Fruit fly (Drosophila melanogaster) whole organism, embryonic: ENCODE results near the gene Gr61a.
A peak's percentile ranks its signal among the peaks of the same experiment; 100 is the strongest.

Experiments used
- Ada2b ChIP-seq: fragments of 200-800 bp; sonication (Bioruptor generic); IDR thresholded peaks from 2 replicates; pipeline ENCODE4 v1.3.6; 2022; ENCODE audit warnings: missing biosample characterization, missing genetic modification characterization
- BtbVII ChIP-seq: fragments of 200-800 bp; sonication (Bioruptor generic); optimal IDR thresholded peaks from 3 replicates; lab custom pipeline; 2017; ENCODE audit warnings: missing biosample characterization, mild to moderate bottlenecking, missing genetic modification characterization
- CG10321 ChIP-seq: fragments of 200-800 bp; sonication (Bioruptor generic); IDR thresholded peaks from 2 replicates; pipeline ENCODE4 v1.3.6; 2022; ENCODE audit warnings: missing biosample characterization, missing genetic modification characterization
- CG10654 ChIP-seq: fragments of 200-800 bp; sonication (Bioruptor generic); optimal IDR thresholded peaks from 2 replicates; lab custom pipeline; 2016; ENCODE audit warnings: missing biosample characterization, missing genetic modification characterization
- CG11560 ChIP-seq: fragments of 200-800 bp; sonication (Bioruptor generic); IDR thresholded peaks from 3 replicates; pipeline ENCODE4 v1.3.6; 2022; ENCODE audit warnings: missing biosample characterization, missing genetic modification characterization
- CG12219 ChIP-seq: fragments of 200-800 bp; sonication (Bioruptor generic); optimal IDR thresholded peaks from 3 replicates; lab custom pipeline; 2018; ENCODE audit warnings: missing biosample characterization, mild to moderate bottlenecking, missing genetic modification characterization
- CG13123 ChIP-seq: fragments of 200-800 bp; sonication (Bioruptor generic); optimal IDR thresholded peaks from 2 replicates; lab custom pipeline; 2016; ENCODE audit warnings: missing biosample characterization, missing genetic modification characterization
- CG13775 ChIP-seq: fragments of 200-800 bp; sonication (Bioruptor generic); optimal IDR thresholded peaks from 3 replicates; lab custom pipeline; 2017; ENCODE audit warnings: missing biosample characterization, mild to moderate bottlenecking, missing genetic modification characterization
- CG17568 ChIP-seq: fragments of 200-800 bp; sonication (Bioruptor generic); optimal IDR thresholded peaks from 2 replicates; lab custom pipeline; 2018; ENCODE audit warnings: missing biosample characterization, mild to moderate bottlenecking, missing genetic modification characterization, moderate library complexity
- CG4707 ChIP-seq: fragments of 200-800 bp; sonication (Bioruptor generic); optimal IDR thresholded peaks from 2 replicates; lab custom pipeline; 2018; ENCODE audit warnings: missing biosample characterization, mild to moderate bottlenecking, missing genetic modification characterization, moderate library complexity
- CG6765 ChIP-seq: fragments of 200-800 bp; sonication (Bioruptor generic); optimal IDR thresholded peaks from 3 replicates; lab custom pipeline; 2017; ENCODE audit warnings: missing biosample characterization, mild to moderate bottlenecking, missing genetic modification characterization
- CG8359 ChIP-seq: fragments of 200-800 bp; sonication (Bioruptor generic); optimal IDR thresholded peaks from 2 replicates; lab custom pipeline; 2017; ENCODE audit warnings: missing biosample characterization, mild to moderate bottlenecking, missing genetic modification characterization, borderline replicate concordance
- CG8478 ChIP-seq: fragments of >200 bp; optimal IDR thresholded peaks from 2 replicates; lab custom pipeline; 2018
- CG8944 ChIP-seq: fragments of 200-800 bp; sonication (Bioruptor generic); optimal IDR thresholded peaks from 3 replicates; lab custom pipeline; 2016; ENCODE audit warnings: missing biosample characterization, missing genetic modification characterization
- Eip74EF ChIP-seq, 2 experiments: fragments of 200-800 bp in 1 of 2; fragments of >200 bp in 1 of 2; sonication (Bioruptor generic) in 1 of 2; optimal IDR thresholded peaks; 2 replicates each; lab custom pipeline; 2017 to 2019; ENCODE audit warnings: missing biosample characterization in 2 of 2, missing genetic modification characterization in 2 of 2, mild to moderate bottlenecking in 1 of 2, moderate library complexity in 1 of 2
- H2.0 ChIP-seq: fragments of 200-800 bp; sonication (Bioruptor generic); IDR thresholded peaks from 2 replicates; pipeline ENCODE4 v1.3.6; 2022; ENCODE audit warnings: missing biosample characterization, missing genetic modification characterization
- HmgD ChIP-seq: fragments of 200-800 bp; sonication (Bioruptor generic); optimal IDR thresholded peaks from 3 replicates; lab custom pipeline; 2016; ENCODE audit warnings: missing biosample characterization, missing genetic modification characterization
- Myb ChIP-seq: fragments of 200-800 bp; sonication (Bioruptor generic); optimal IDR thresholded peaks from 2 replicates; lab custom pipeline; 2016; ENCODE audit warnings: missing biosample characterization, missing genetic modification characterization
- Nf-YA ChIP-seq: fragments of 200-800 bp; sonication (Bioruptor generic); IDR thresholded peaks from 2 replicates; pipeline ENCODE4 v1.3.6; 2022; ENCODE audit warnings: missing biosample characterization, missing genetic modification characterization
- Scr ChIP-seq: fragments of 200-800 bp; sonication (Bioruptor generic); IDR thresholded peaks from 2 replicates; pipeline ENCODE4 v1.3.6; 2022; ENCODE audit warnings: missing biosample characterization, missing genetic modification characterization; ENCODE audit not compliant: partially characterized antibody
- Xrp1 ChIP-seq: fragments of 200-800 bp; sonication (Bioruptor generic); IDR thresholded peaks from 2 replicates; pipeline ENCODE4 v1.3.6; 2022; ENCODE audit warnings: missing biosample characterization, missing genetic modification characterization
- al ChIP-seq: fragments of 200-800 bp; sonication (Bioruptor generic); IDR thresholded peaks from 2 replicates; pipeline ENCODE4 v1.3.6; 2022; ENCODE audit warnings: missing biosample characterization, missing genetic modification characterization
- ash1 ChIP-seq: fragments of 200-800 bp; sonication (Bioruptor generic); optimal IDR thresholded peaks from 2 replicates; lab custom pipeline; 2018; ENCODE audit warnings: missing biosample characterization, mild to moderate bottlenecking, missing genetic modification characterization
- btn ChIP-seq: fragments of 200-800 bp; sonication (Bioruptor generic); optimal IDR thresholded peaks from 2 replicates; lab custom pipeline; 2016; ENCODE audit warnings: missing biosample characterization, missing genetic modification characterization
- caup ChIP-seq: fragments of 200-800 bp; sonication (Bioruptor generic); optimal IDR thresholded peaks from 3 replicates; lab custom pipeline; 2017; ENCODE audit warnings: missing biosample characterization, mild to moderate bottlenecking, missing genetic modification characterization, moderate library complexity; ENCODE audit not compliant: severe bottlenecking
- chm ChIP-seq: fragments of 200-800 bp; sonication (Bioruptor generic); IDR thresholded peaks from 2 replicates; pipeline ENCODE4 v1.3.6; 2022; ENCODE audit warnings: missing biosample characterization, missing genetic modification characterization
- ci ChIP-seq: fragments of 200-800 bp; sonication (Bioruptor generic); IDR thresholded peaks from 3 replicates; pipeline ENCODE4 v1.3.6; 2022; ENCODE audit warnings: missing biosample characterization, missing genetic modification characterization
- corto ChIP-seq: fragments of 200-800 bp; sonication (Bioruptor generic); optimal IDR thresholded peaks from 2 replicates; lab custom pipeline; 2016; ENCODE audit warnings: missing biosample characterization, mild to moderate bottlenecking, missing genetic modification characterization, moderate library complexity
- danr ChIP-seq: fragments of 200-800 bp; sonication (Bioruptor generic); IDR thresholded peaks from 2 replicates; pipeline ENCODE4 v1.3.6; 2022; ENCODE audit warnings: missing biosample characterization, missing genetic modification characterization
- dm ChIP-seq: fragments of 200-800 bp; sonication (Bioruptor generic); optimal IDR thresholded peaks from 3 replicates; lab custom pipeline; 2016; ENCODE audit warnings: missing biosample characterization, missing genetic modification characterization
- fd102C ChIP-seq: fragments of 200-800 bp; sonication (Bioruptor generic); optimal IDR thresholded peaks from 2 replicates; lab custom pipeline; 2018; ENCODE audit warnings: missing biosample characterization, mild to moderate bottlenecking, missing genetic modification characterization, moderate library complexity
- fd64A ChIP-seq: fragments of 200-800 bp; sonication (Bioruptor generic); optimal IDR thresholded peaks from 3 replicates; lab custom pipeline; 2018; ENCODE audit warnings: missing biosample characterization, mild to moderate bottlenecking, missing genetic modification characterization
- fru ChIP-seq: fragments of >200 bp; optimal IDR thresholded peaks from 2 replicates; lab custom pipeline; 2017
- gcm2 ChIP-seq: fragments of 200-800 bp; sonication (Bioruptor generic); optimal IDR thresholded peaks from 2 replicates; lab custom pipeline; 2016; ENCODE audit warnings: missing biosample characterization, missing genetic modification characterization
- gt ChIP-seq: fragments of 200-800 bp; sonication (Bioruptor generic); IDR thresholded peaks from 2 replicates; pipeline ENCODE4 v1.3.6; 2022; ENCODE audit warnings: missing biosample characterization, missing genetic modification characterization
- ham ChIP-seq: fragments of 200-800 bp; sonication (Bioruptor generic); IDR thresholded peaks from 2 replicates; pipeline ENCODE4 v1.3.6; 2022; ENCODE audit warnings: missing biosample characterization, missing genetic modification characterization
- inv ChIP-seq: fragments of 200-800 bp; sonication (Bioruptor generic); IDR thresholded peaks from 2 replicates; pipeline ENCODE4 v1.3.6; 2022; ENCODE audit warnings: missing biosample characterization, missing genetic modification characterization; ENCODE audit not compliant: partially characterized antibody
- jing ChIP-seq: fragments of 200-800 bp; sonication (Bioruptor generic); optimal IDR thresholded peaks from 2 replicates; lab custom pipeline; 2018; ENCODE audit warnings: missing biosample characterization, mild to moderate bottlenecking, missing genetic modification characterization
- klu ChIP-seq: fragments of 200-800 bp; sonication (Bioruptor generic); IDR thresholded peaks from 2 replicates; pipeline ENCODE4 v1.3.6; 2022; ENCODE audit warnings: missing biosample characterization, missing genetic modification characterization
- nerfin-2 ChIP-seq: fragments of 200-800 bp; sonication (Bioruptor generic); IDR thresholded peaks from 2 replicates; pipeline ENCODE4 v1.3.6; 2022; ENCODE audit warnings: missing biosample characterization, missing genetic modification characterization; ENCODE audit not compliant: partially characterized antibody
- nmo ChIP-seq: fragments of 200-800 bp; sonication (Bioruptor generic); optimal IDR thresholded peaks from 2 replicates; lab custom pipeline; 2018; ENCODE audit warnings: missing biosample characterization, mild to moderate bottlenecking, missing genetic modification characterization, moderate library complexity
- nom ChIP-seq: fragments of 200-800 bp; sonication (Bioruptor generic); optimal IDR thresholded peaks from 2 replicates; lab custom pipeline; 2017; ENCODE audit warnings: missing biosample characterization, missing genetic modification characterization, mild to moderate bottlenecking, moderate library complexity, missing genetic modification reagents
- pan ChIP-seq, 4 experiments: fragments of >200 bp in 3 of 4; fragments of 200-800 bp in 1 of 4; sonication (Bioruptor generic) in 1 of 4; optimal IDR thresholded peaks in 3 of 4; IDR thresholded peaks in 1 of 4; 2 replicates each; pipeline versions ENCODE4 v1.3.6 to Lab custom; 2017 to 2022; ENCODE audit warnings: missing biosample characterization in 2 of 4, missing genetic modification characterization in 2 of 4, mixed read lengths in 1 of 4
- stc ChIP-seq: fragments of 200-800 bp; sonication (Bioruptor generic); IDR thresholded peaks from 2 replicates; pipeline ENCODE4 v1.3.6; 2022; ENCODE audit warnings: missing biosample characterization, missing genetic modification characterization
- tll ChIP-seq, 2 experiments: fragments of 200-800 bp in 1 of 2; fragments of >200 bp in 1 of 2; sonication (Bioruptor generic) in 1 of 2; optimal IDR thresholded peaks; 2 replicates each; lab custom pipeline; 2017 to 2019; ENCODE audit warnings: missing biosample characterization in 2 of 2, missing genetic modification characterization in 2 of 2, mild to moderate bottlenecking in 1 of 2, moderate library complexity in 1 of 2
- trh ChIP-seq: fragments of 200-800 bp; sonication (Bioruptor generic); optimal IDR thresholded peaks from 2 replicates; lab custom pipeline; 2016; ENCODE audit warnings: missing biosample characterization, missing genetic modification characterization
- tup ChIP-seq: fragments of 200-800 bp; sonication (Bioruptor generic); optimal IDR thresholded peaks from 2 replicates; lab custom pipeline; 2016; ENCODE audit warnings: missing biosample characterization, mild to moderate bottlenecking, missing genetic modification characterization, moderate library complexity
- tx ChIP-seq: fragments of 200-800 bp; sonication (Bioruptor generic); optimal IDR thresholded peaks from 2 replicates; lab custom pipeline; 2016; ENCODE audit warnings: missing biosample characterization, missing genetic modification characterization
- usp ChIP-seq: fragments of >200 bp; optimal IDR thresholded peaks from 2 replicates; lab custom pipeline; 2017; ENCODE audit warnings: missing biosample characterization, missing genetic modification characterization

The Gr61a gene

DNA sequence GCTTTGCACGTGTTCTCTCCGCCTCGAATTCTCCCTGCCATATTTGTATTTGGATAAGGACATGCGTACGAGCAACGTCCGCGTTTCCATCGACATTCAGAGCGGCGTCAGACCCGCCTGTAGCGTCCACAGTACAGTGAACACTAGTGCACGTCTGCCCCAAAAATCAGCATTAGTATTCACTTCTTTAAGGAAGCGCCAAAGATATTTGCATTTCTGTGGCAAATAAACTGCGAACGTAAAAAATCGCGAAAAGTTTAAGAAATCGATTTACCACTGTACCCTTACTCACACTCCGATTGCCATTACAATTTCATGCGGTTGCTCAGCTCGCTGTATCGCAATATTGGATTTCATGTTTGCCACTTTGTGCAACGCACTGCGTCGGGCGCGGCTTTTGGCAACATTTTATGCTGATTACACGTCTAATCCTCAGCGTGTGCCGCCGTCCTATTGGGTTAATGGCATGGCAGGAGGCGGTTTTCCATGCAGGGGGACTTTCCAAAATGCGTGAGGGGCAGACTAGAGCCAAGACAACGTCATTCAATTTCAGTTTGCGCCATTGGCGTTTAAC is 38.5 kb upstream of the Gr61a start (continued):
- TF ChIP-seq CG8944 (GFP tag; lab: Kevin White, UChicago) (peak; percentile 89), nom (GFP tag; lab: Kevin White, UChicago) (peak; percentile 82), stc (GFP tag; lab: Robert Waterston, UW) (peak; percentile 90), ham (GFP tag; lab: Robert Waterston, UW) (peak; percentile 74; the same call in 1 of the 2 replicates), danr (peak; percentile 83), CG8359 (GFP tag; lab: Kevin White, UChicago) (peak; percentile 54), CG6765 (peak; percentile 65), corto (GFP tag; lab: Kevin White, UChicago) (peak; percentile 88), BtbVII (GFP tag; lab: Kevin White, UChicago) (peak; percentile 85), CG10321 (peak; percentile 74; the same call in 1 of the 2 replicates), tup (GFP tag; lab: Kevin White, UChicago) (peak; percentile 91), CG12219 (peak; percentile 89), usp (GFP tag; lab: Kevin White, UChicago) (no peak), Xrp1 (peak; percentile 94), ci (peak; percentile 97), nerfin-2 (no peak; the same call in 1 of the 2 replicates), ash1 (GFP tag; lab: Kevin White, UChicago) (peak; percentile 31), caup (GFP tag; lab: Kevin White, UChicago) (peak; percentile 84), chm (GFP tag; lab: Robert Waterston, UW) (peak; percentile 95), CG11560 (tag; lab: Robert Waterston, UW) (peak; percentile 76; the same call in 2 of the 3 replicates), dm (GFP tag; lab: Kevin White, UChicago) (peak; percentile 76), CG17568 (GFP tag; lab: Kevin White, UChicago) (peak; percentile 72), Nf-YA (GFP tag; lab: Robert Waterston, UW) (peak; percentile 77), tx (GFP tag; lab: Kevin White, UChicago) (peak; percentile 80), CG8478 (no peak), nmo (GFP tag; lab: Kevin White, UChicago) (peak; percentile 84), inv (GFP tag; lab: Robert Waterston, UW) (no peak), Myb (GFP tag; lab: Kevin White, UChicago) (peak; percentile 78), H2.0 (GFP tag; lab: Robert Waterston, UW) (peak; percentile 93), trh (peak; percentile 38), klu (GFP tag; lab: Robert Waterston, UW) (peak; percentile 83), tll (GFP tag; optimal IDR thresholded peaks at IDR 0.05; lab: Kevin White, UChicago) (no peak), Eip74EF (GFP tag; optimal IDR thresholded peaks at IDR 0.05; lab: Kevin White, UChicago) (peak in 1 of 2 experiments; percentile 56), fru (lab: Kevin White, UChicago) (no peak), HmgD (GFP tag; lab: Kevin White, UChicago) (peak; percentile 84), CG13123 (GFP tag; lab: Kevin White, UChicago) (peak; percentile 77), al (GFP tag; lab: Robert Waterston, UW) (peak; percentile 63), fd64A (peak; percentile 80), Ada2b (GFP tag; lab: Robert Waterston, UW) (peak; percentile 91), Scr (no peak), CG4707 (peak; percentile 77), pan (optimal IDR thresholded peaks at IDR 0.05; lab: Kevin White, UChicago) (no peak), pan (GFP tag; optimal IDR thresholded peaks at IDR 0.05 in 1 of 2, IDR thresholded peaks at IDR 0.05 in 1 of 2) (peak in 1 of 2 experiments; percentile 92), btn (GFP tag; lab: Kevin White, UChicago) (peak; percentile 82), jing (GFP tag; lab: Kevin White, UChicago) (peak; percentile 88), gt (GFP tag; lab: Robert Waterston, UW) (peak; percentile 72), fd102C (GFP tag; lab: Kevin White, UChicago) (peak; percentile 58), gcm2 (GFP tag; lab: Kevin White, UChicago) (peak; percentile 78), CG13775 (GFP tag; lab: Kevin White, UChicago) (peak; percentile 77), CG10654 (GFP tag; lab: Kevin White, UChicago) (peak; percentile 80)
